Fruit fly (Drosophila melanogaster) whole organism, larva: ENCODE data around the gene vanin-like.

ENCODE experiments used
- noc ChIP-seq: fragments of 200-800 bp; sonication (Bioruptor generic); optimal IDR thresholded peaks from 3 replicates; lab custom pipeline; 2019; ENCODE audit warnings: missing biosample characterization, mild to moderate bottlenecking, missing genetic modification characterization, moderate library complexity

The vanin-like gene

dm6 chrX:6179428-6179827, 22.9 kb downstream of the vanin-like start:
- TF ChIP-seq noc (tag; lab: Kevin White, UChicago): no peak

dm6 chrX:6166784-6167183, 35.6 kb downstream of the vanin-like start:
- TF ChIP-seq noc (tag; lab: Kevin White, UChicago): no peak

dm6 chrX:6151919-6152318, 50.4 kb downstream of the vanin-like start:
- TF ChIP-seq noc (tag; lab: Kevin White, UChicago): no peak
